Worm (Caenorhabditis elegans) whole organism, young adult: ENCODE results near the gene tub-1.

ENCODE experiments used
- K11D2.4 ChIP-seq: fragments of 200-800 bp; sonication (Bioruptor generic); IDR thresholded peaks from 2 replicates; pipeline ENCODE4 v1.3.6; 2022; ENCODE audit warnings: missing genetic modification reagents, missing genetic modification characterization, missing compliant biosample characterization
- hmg-20 ChIP-seq: fragments of 200-800 bp; sonication (Bioruptor generic); IDR thresholded peaks from 2 replicates; pipeline ENCODE4 v1.3.6; 2022; ENCODE audit warnings: missing genetic modification reagents, missing genetic modification characterization, missing compliant biosample characterization
- lir-1 ChIP-seq: fragments of 200-800 bp; sonication (Bioruptor generic); conservative IDR thresholded peaks from 2 replicates; pipeline ENCODE4 v1.3.6; 2022; ENCODE audit warnings: missing genetic modification reagents, missing genetic modification characterization, missing compliant biosample characterization

ce11 chrII:8204039-8204438, 47.3 kb upstream of the tub-1 start, which contains the start of gene col-76:
- TF ChIP-seq hmg-20 (GFP tag; lab: Robert Waterston, UW) (no peak), K11D2.4 (GFP tag; lab: Robert Waterston, UW) (no peak), lir-1 (GFP tag; lab: Robert Waterston, UW) (no peak)
